Fruit fly (Drosophila melanogaster) whole organism: Measurements from ENCODE around the gene CG12104.

Experiments used
- CG8478 ChIP-seq: fragments of >200 bp; optimal IDR thresholded peaks from 2 replicates; lab custom pipeline; 2018; ENCODE audit warnings: inconsistent platforms
- Dll ChIP-seq: fragments of >200 bp; optimal IDR thresholded peaks from 2 replicates; lab custom pipeline; 2017
- EcR ChIP-seq, 2 experiments: fragments of >200 bp; optimal IDR thresholded peaks; 2 replicates each; lab custom pipeline; 2017; ENCODE audit warnings: missing biosample characterization in 2 of 2, missing genetic modification characterization in 2 of 2, missing genetic modification reagents in 2 of 2
- psq ChIP-seq: fragments of >200 bp; optimal IDR thresholded peaks from 2 replicates; lab custom pipeline; 2017
- usp ChIP-seq: fragments of >200 bp; optimal IDR thresholded peaks from 2 replicates; lab custom pipeline; 2017; ENCODE audit warnings: missing biosample characterization, missing genetic modification characterization, mixed read lengths

DNA sequence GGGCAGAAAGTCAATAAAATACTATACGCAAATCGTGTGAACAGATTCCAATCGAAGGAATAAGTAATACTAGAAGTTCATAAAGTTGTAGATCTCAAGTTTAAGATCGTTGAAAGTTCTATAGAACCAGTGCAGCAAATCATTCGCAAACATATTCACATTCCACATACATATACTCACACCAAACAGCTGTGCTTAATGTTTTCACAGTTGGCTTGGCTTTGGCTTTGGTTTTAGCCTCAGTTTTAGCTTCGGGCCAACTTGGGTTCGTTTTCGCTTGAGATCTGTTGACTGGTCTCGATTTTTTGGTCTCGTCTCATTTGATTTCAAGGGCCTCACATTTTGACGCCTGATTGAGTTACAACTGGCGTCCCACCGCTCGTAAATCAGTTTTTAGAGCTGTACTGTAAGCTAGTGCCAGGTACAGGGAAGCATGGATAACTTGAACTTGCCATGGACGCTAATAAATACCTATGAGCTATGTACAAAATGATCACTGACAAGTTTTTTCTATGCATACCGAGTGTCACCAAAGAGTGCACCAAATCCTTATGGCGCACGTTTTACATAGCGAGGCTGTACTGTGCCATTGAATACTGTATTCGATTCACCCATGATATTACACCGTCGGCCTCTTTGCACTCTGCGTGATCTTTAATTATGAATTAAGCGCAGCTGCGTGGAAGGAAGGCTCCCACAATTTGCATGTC, 15.2 kb downstream of the CG12104 start:
- TF ChIP-seq usp (GFP tag; lab: Kevin White, UChicago) (no peak), Dll (lab: Kevin White, UChicago) (no peak), CG8478 (no peak), EcR (GFP tag; optimal IDR thresholded peaks at IDR 0.05; lab: Kevin White, UChicago) (no peak), psq (lab: Kevin White, UChicago) (no peak)
